Fruit fly (Drosophila melanogaster) whole organism, adult: Measurements from ENCODE around the gene CG14143.
A peak's percentile ranks its signal among the peaks of the same experiment; 100 is the strongest.

Experiments
- cic ChIP-seq: fragments of 200-800 bp; sonication (Bioruptor generic); optimal IDR thresholded peaks from 2 replicates; lab custom pipeline; 2017; ENCODE audit warnings: missing biosample characterization, mild to moderate bottlenecking, missing genetic modification characterization, moderate library complexity
- toe ChIP-seq: fragments of 200-800 bp; sonication (Bioruptor generic); optimal IDR thresholded peaks from 2 replicates; lab custom pipeline; 2016; ENCODE audit warnings: missing biosample characterization, missing genetic modification characterization

DNA sequence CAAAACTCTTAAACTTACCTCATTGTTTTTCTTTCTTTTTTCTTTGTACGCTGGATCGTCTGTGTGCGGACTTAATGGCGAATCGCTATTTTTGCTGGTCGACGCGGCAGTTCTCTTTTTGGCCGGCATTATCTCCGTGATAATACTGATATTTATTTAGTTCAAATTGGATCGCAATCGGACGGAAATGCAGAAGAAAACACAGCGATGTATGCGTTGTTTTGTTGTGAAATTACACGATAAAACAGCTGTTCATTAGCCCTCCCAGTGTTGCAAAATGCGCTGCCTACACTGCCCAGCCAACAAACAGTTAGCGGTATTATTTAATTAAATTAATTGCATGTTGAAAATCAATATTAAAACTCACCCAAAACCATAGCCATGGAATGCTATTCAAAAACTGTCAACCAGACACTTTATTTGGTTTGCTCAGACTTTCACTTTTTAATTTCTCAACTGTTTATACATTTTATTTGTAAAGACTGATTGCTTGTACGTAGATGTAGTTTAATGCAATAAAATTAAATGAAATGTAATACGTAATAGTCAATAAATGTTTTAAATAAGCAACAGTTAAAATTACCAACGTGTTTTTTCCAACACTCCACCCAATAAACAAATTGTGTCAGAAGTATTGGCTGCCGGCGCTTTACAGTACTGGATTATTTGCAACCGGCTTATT is 36.7 kb upstream of the CG14143 start, which contains the start of the genes Irbp18 and APP-BP1:
- TF ChIP-seq toe (GFP tag; lab: Kevin White, UChicago), result peak; percentile 96
- TF ChIP-seq cic (GFP tag; lab: Kevin White, UChicago), result peak; percentile 71
